Fruit fly (Drosophila melanogaster) whole organism, prepupa: ENCODE results near the gene HINT1.

Experiments
- Blimp-1 ChIP-seq: fragments of 200-800 bp; sonication (Bioruptor generic); optimal IDR thresholded peaks from 3 replicates; lab custom pipeline; 2017; ENCODE audit warnings: missing biosample characterization, missing genetic modification characterization, mild to moderate bottlenecking, moderate library complexity, missing genetic modification reagents
- CG11762 ChIP-seq: fragments of 200-800 bp; sonication (Bioruptor generic); optimal IDR thresholded peaks from 3 replicates; lab custom pipeline; 2016; ENCODE audit warnings: missing biosample characterization, missing genetic modification characterization; ENCODE audit not compliant: insufficient read depth
- CG16779 ChIP-seq: fragments of 200-800 bp; sonication (Bioruptor generic); optimal IDR thresholded peaks from 3 replicates; lab custom pipeline; 2017; ENCODE audit warnings: missing biosample characterization, mild to moderate bottlenecking, missing genetic modification characterization
- CG6808 ChIP-seq: fragments of 200-800 bp; sonication (Bioruptor generic); optimal IDR thresholded peaks from 3 replicates; lab custom pipeline; 2017; ENCODE audit warnings: missing biosample characterization, missing genetic modification characterization, mild to moderate bottlenecking, moderate library complexity, missing genetic modification reagents
- Ets21C ChIP-seq: fragments of 200-800 bp; sonication (Bioruptor generic); optimal IDR thresholded peaks from 3 replicates; lab custom pipeline; 2016; ENCODE audit warnings: missing biosample characterization, missing genetic modification characterization

DNA sequence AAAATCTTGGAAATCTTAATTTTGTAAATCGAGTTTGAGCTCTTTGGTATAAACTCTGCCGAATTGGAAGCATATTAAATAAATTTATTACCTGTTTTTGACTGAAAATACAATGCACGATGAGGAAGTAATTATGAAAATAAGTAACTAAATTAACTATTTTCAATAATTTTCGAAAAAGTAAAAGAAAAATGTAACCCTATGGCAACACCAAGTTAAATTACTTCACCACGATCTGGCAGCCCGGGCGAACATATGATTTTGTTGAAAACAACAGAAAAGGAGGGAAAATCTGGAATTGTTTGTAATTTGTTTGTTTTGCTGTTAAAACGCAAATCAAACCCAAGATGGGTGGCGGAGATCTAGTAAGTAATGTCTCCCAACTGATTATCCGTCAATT, 25.1 kb upstream of the HINT1 start, which contains the start of the genes CG9961 and Cwc25:
- TF ChIP-seq CG11762 (no peak), CG16779 (tag; lab: Kevin White, UChicago) (no peak), Blimp-1 (GFP tag; lab: Kevin White, UChicago) (no peak), CG6808 (no peak), Ets21C (GFP tag; lab: Kevin White, UChicago) (no peak)
